Worm (Caenorhabditis elegans) whole organism, L2 larva: ENCODE data around the gene nspc-17.

Experiments used
- C34F6.9 ChIP-seq: fragments of 150-350 bp; optimal IDR thresholded peaks from 2 replicates; lab custom pipeline; 2014; ENCODE audit warnings: missing biosample characterization, missing genetic modification characterization
- F13H6.1 ChIP-seq: sonication (generic microtip); optimal IDR thresholded peaks from 2 replicates; lab custom pipeline; 2016; ENCODE audit warnings: missing genetic modification characterization, missing compliant biosample characterization
- R02D3.7 ChIP-seq: fragments of 150-350 bp; optimal IDR thresholded peaks from 2 replicates; lab custom pipeline; 2014; ENCODE audit warnings: missing biosample characterization, missing genetic modification characterization
- Y55F3AM.14 ChIP-seq: fragments of 200-800 bp; sonication (Bioruptor generic); optimal IDR thresholded peaks from 2 replicates; lab custom pipeline; 2018; ENCODE audit warnings: mild to moderate bottlenecking, missing genetic modification characterization, missing compliant biosample characterization
- ZK546.5 ChIP-seq: sonication (generic microtip); optimal IDR thresholded peaks from 2 replicates; lab custom pipeline; 2017; ENCODE audit warnings: missing biosample characterization, missing genetic modification characterization
- alr-1 ChIP-seq: fragments of 150-350 bp; optimal IDR thresholded peaks from 2 replicates; lab custom pipeline; 2014; ENCODE audit warnings: missing biosample characterization, missing genetic modification characterization
- aly-2 ChIP-seq: fragments of 150-350 bp; optimal IDR thresholded peaks from 2 replicates; lab custom pipeline; 2014; ENCODE audit warnings: missing biosample characterization, missing genetic modification characterization
- ama-1 ChIP-seq: fragments of 150-350 bp; optimal IDR thresholded peaks from 2 replicates; lab custom pipeline; 2018; ENCODE audit warnings: inconsistent platforms
- blmp-1 ChIP-seq: sonication (generic microtip); optimal IDR thresholded peaks from 2 replicates; lab custom pipeline; 2017; ENCODE audit warnings: missing genetic modification characterization, mild to moderate bottlenecking, missing compliant biosample characterization, antibody characterized with exemption, moderate library complexity; ENCODE audit not compliant: insufficient read depth
- ceh-16 ChIP-seq: fragments of 150-350 bp; optimal IDR thresholded peaks from 2 replicates; lab custom pipeline; 2014; ENCODE audit warnings: missing biosample characterization, missing genetic modification characterization
- ceh-82 ChIP-seq: fragments of 150-350 bp; optimal IDR thresholded peaks from 2 replicates; lab custom pipeline; 2014; ENCODE audit warnings: missing biosample characterization, missing genetic modification characterization
- crh-2 ChIP-seq: sonication (generic microtip); optimal IDR thresholded peaks from 2 replicates; lab custom pipeline; 2017; ENCODE audit warnings: missing biosample characterization, missing genetic modification characterization
- dmd-4 ChIP-seq: sonication (generic microtip); optimal IDR thresholded peaks from 2 replicates; lab custom pipeline; 2017; ENCODE audit warnings: missing biosample characterization, missing genetic modification characterization
- egl-27 ChIP-seq: sonication (generic microtip); optimal IDR thresholded peaks from 3 replicates; lab custom pipeline; 2017; ENCODE audit warnings: missing biosample characterization, missing genetic modification reagents, missing genetic modification characterization
- elt-1 ChIP-seq: fragments of 150-350 bp; optimal IDR thresholded peaks from 2 replicates; lab custom pipeline; 2014; ENCODE audit warnings: missing biosample characterization, missing genetic modification characterization
- elt-3 ChIP-seq: sonication (generic microtip); optimal IDR thresholded peaks from 2 replicates; lab custom pipeline; 2017; ENCODE audit warnings: missing biosample characterization, missing genetic modification characterization
- fos-1 ChIP-seq: fragments of 150-350 bp; optimal IDR thresholded peaks from 2 replicates; lab custom pipeline; 2014; ENCODE audit warnings: missing biosample characterization, missing genetic modification characterization
- gmeb-1 ChIP-seq: fragments of 150-350 bp; optimal IDR thresholded peaks from 2 replicates; lab custom pipeline; 2014; ENCODE audit warnings: missing biosample characterization, missing genetic modification characterization
- lin-11 ChIP-seq: fragments of 150-350 bp; sonication (generic microtip); optimal IDR thresholded peaks from 2 replicates; lab custom pipeline; 2014; ENCODE audit warnings: missing biosample characterization, missing genetic modification characterization, inconsistent platforms, mixed read lengths
- lin-13 ChIP-seq: fragments of 150-350 bp; optimal IDR thresholded peaks from 2 replicates; lab custom pipeline; 2014; ENCODE audit warnings: missing biosample characterization, missing genetic modification reagents, missing genetic modification characterization
- lin-39 ChIP-seq: fragments of 150-350 bp; optimal IDR thresholded peaks from 2 replicates; lab custom pipeline; 2014; ENCODE audit warnings: missing biosample characterization, missing genetic modification reagents, missing genetic modification characterization
- lsy-2 ChIP-seq, 2 experiments: fragments of 150-350 bp in 1 of 2; sonication (generic microtip) in 1 of 2; optimal IDR thresholded peaks; 2 replicates each; lab custom pipeline; 2014 to 2017; ENCODE audit warnings: missing biosample characterization in 2 of 2, missing genetic modification characterization in 2 of 2
- mab-5 ChIP-seq: fragments of 150-350 bp; optimal IDR thresholded peaks from 2 replicates; lab custom pipeline; 2014; ENCODE audit warnings: missing biosample characterization, missing genetic modification characterization
- mbf-1 ChIP-seq: sonication (generic microtip); optimal IDR thresholded peaks from 2 replicates; lab custom pipeline; 2017; ENCODE audit warnings: missing biosample characterization, missing genetic modification characterization
- mdl-1 ChIP-seq, 2 experiments: fragments of 150-350 bp in 1 of 2; sonication (generic microtip) in 1 of 2; optimal IDR thresholded peaks; 2 replicates each; lab custom pipeline; 2017; ENCODE audit warnings: missing biosample characterization in 2 of 2, missing genetic modification characterization in 2 of 2
- nhr-10 ChIP-seq: sonication (generic microtip); optimal IDR thresholded peaks from 2 replicates; lab custom pipeline; 2017; ENCODE audit warnings: missing biosample characterization, missing genetic modification characterization
- nhr-11 ChIP-seq: fragments of 150-350 bp; optimal IDR thresholded peaks from 2 replicates; lab custom pipeline; 2014; ENCODE audit warnings: missing biosample characterization, missing genetic modification characterization
- nhr-12 ChIP-seq: fragments of 150-350 bp; optimal IDR thresholded peaks from 2 replicates; lab custom pipeline; 2014; ENCODE audit warnings: missing biosample characterization, missing genetic modification characterization
- nhr-129 ChIP-seq: fragments of 150-350 bp; optimal IDR thresholded peaks from 2 replicates; lab custom pipeline; 2014; ENCODE audit warnings: missing biosample characterization, missing genetic modification characterization
- nhr-21 ChIP-seq: fragments of 150-350 bp; optimal IDR thresholded peaks from 2 replicates; lab custom pipeline; 2014; ENCODE audit warnings: missing biosample characterization, missing genetic modification characterization
- nhr-23 ChIP-seq: fragments of 150-350 bp; optimal IDR thresholded peaks from 2 replicates; lab custom pipeline; 2014; ENCODE audit warnings: missing biosample characterization, missing genetic modification reagents, missing genetic modification characterization
- nhr-237 ChIP-seq: fragments of 150-350 bp; optimal IDR thresholded peaks from 2 replicates; lab custom pipeline; 2014; ENCODE audit warnings: missing biosample characterization, missing genetic modification characterization
- nhr-25 ChIP-seq: fragments of 150-350 bp; sonication (generic microtip); optimal IDR thresholded peaks from 3 replicates; lab custom pipeline; 2014; ENCODE audit warnings: missing biosample characterization, missing genetic modification characterization
- nhr-6 ChIP-seq: fragments of 150-350 bp; optimal IDR thresholded peaks from 2 replicates; lab custom pipeline; 2014; ENCODE audit warnings: missing biosample characterization, missing genetic modification characterization
- nhr-77 ChIP-seq: fragments of 150-350 bp; optimal IDR thresholded peaks from 2 replicates; lab custom pipeline; 2014; ENCODE audit warnings: missing biosample characterization, missing genetic modification characterization
- peb-1 ChIP-seq: fragments of 150-350 bp; optimal IDR thresholded peaks from 2 replicates; lab custom pipeline; 2014; ENCODE audit warnings: missing biosample characterization, missing genetic modification characterization
- sem-4 ChIP-seq: fragments of 150-350 bp; optimal IDR thresholded peaks from 2 replicates; lab custom pipeline; 2014; ENCODE audit warnings: missing biosample characterization, missing genetic modification reagents, missing genetic modification characterization
- skn-1 ChIP-seq: sonication (generic microtip); optimal IDR thresholded peaks from 2 replicates; lab custom pipeline; 2017; ENCODE audit warnings: missing biosample characterization, missing genetic modification characterization
- sma-3 ChIP-seq: sonication (generic microtip); optimal IDR thresholded peaks from 2 replicates; lab custom pipeline; 2016; ENCODE audit warnings: missing genetic modification reagents, missing genetic modification characterization, missing compliant biosample characterization
- sma-9 ChIP-seq, 2 experiments: fragments of 150-350 bp in 1 of 2; sonication (generic microtip) in 1 of 2; optimal IDR thresholded peaks; 2 replicates each; lab custom pipeline; 2014 to 2016; ENCODE audit warnings: missing genetic modification characterization in 2 of 2, mild to moderate bottlenecking in 1 of 2, missing biosample characterization in 1 of 2, missing compliant biosample characterization in 1 of 2, missing genetic modification reagents in 1 of 2, moderate library complexity in 1 of 2
- snpc-4 ChIP-seq: fragments of 150-350 bp; optimal IDR thresholded peaks from 2 replicates; lab custom pipeline; 2014; ENCODE audit warnings: missing biosample characterization, missing genetic modification characterization
- unc-39 ChIP-seq: fragments of 150-350 bp; optimal IDR thresholded peaks from 2 replicates; lab custom pipeline; 2014; ENCODE audit warnings: missing biosample characterization, missing genetic modification characterization
- unc-55 ChIP-seq: fragments of 150-350 bp; sonication (generic microtip); optimal IDR thresholded peaks from 3 replicates; lab custom pipeline; 2014; ENCODE audit warnings: missing biosample characterization, missing genetic modification reagents, missing genetic modification characterization
- unc-62 ChIP-seq: fragments of 150-350 bp; optimal IDR thresholded peaks from 2 replicates; lab custom pipeline; 2014; ENCODE audit warnings: missing biosample characterization, missing genetic modification reagents, missing genetic modification characterization
- zag-1 ChIP-seq: fragments of 150-350 bp; optimal IDR thresholded peaks from 2 replicates; lab custom pipeline; 2014; ENCODE audit warnings: missing biosample characterization, missing genetic modification characterization
- ztf-1 ChIP-seq: fragments of 200-800 bp; sonication (Bioruptor generic); conservative IDR thresholded peaks from 2 replicates; pipeline ENCODE4 v1.3.6; 2022; ENCODE audit warnings: missing genetic modification characterization, missing compliant biosample characterization
- ztf-11 ChIP-seq: sonication (generic microtip); optimal IDR thresholded peaks from 2 replicates; lab custom pipeline; 2017; ENCODE audit warnings: missing biosample characterization, missing genetic modification characterization
- ztf-4 ChIP-seq: fragments of 150-350 bp; optimal IDR thresholded peaks from 2 replicates; lab custom pipeline; 2014; ENCODE audit warnings: missing biosample characterization, missing genetic modification characterization

nspc-17 gene

DNA sequence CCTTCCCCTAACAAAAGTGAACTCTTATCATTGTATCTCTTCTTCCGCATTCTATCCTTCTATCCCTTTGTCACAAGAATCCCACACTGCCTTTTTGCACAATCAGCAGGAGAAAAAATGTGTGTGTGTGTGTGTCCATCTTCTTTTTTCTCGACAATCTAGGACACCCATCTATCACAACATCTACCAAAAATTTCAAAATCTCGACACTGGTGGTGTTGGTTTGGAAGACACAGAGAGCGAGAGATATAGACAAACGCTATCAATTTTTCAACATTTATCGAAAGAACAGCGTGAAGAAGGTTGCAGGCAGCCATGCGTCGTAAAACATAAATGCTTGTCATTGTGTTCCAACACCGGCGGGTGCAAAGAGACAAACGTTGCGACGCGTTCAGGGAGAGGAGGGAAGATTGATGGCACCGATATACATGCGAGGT lies 16.1 kb downstream of the nspc-17 start:
- TF ChIP-seq ztf-1 (GFP tag; lab: Robert Waterston, UW), result no peak
- no peak for TF ChIP-seq ceh-82 (tag; lab: Kevin White, UChicago)
- no peak for TF ChIP-seq ama-1 (lab: Kevin White, UChicago)
- TF ChIP-seq nhr-23 (tag; lab: Kevin White, UChicago), result no peak
- no peak for TF ChIP-seq nhr-11 (tag; lab: Kevin White, UChicago)
- no peak for TF ChIP-seq dmd-4 (tag; lab: Kevin White, UChicago)
- no peak for TF ChIP-seq aly-2 (tag; lab: Kevin White, UChicago)
- TF ChIP-seq lin-13 (GFP tag; lab: Kevin White, UChicago), result peak; percentile 24
- no peak for TF ChIP-seq gmeb-1
- TF ChIP-seq crh-2, result peak; percentile 46
- TF ChIP-seq mbf-1, result no peak
- TF ChIP-seq nhr-10 (tag; lab: Kevin White, UChicago), result no peak
- TF ChIP-seq sma-9 (GFP tag; optimal IDR thresholded peaks at IDR 0.05; lab: Kevin White, UChicago), result peak; percentile 93
- TF ChIP-seq sma-9 (tag; optimal IDR thresholded peaks at IDR 0.05; lab: Kevin White, UChicago), result no peak
- no peak for TF ChIP-seq skn-1 (tag; lab: Kevin White, UChicago)
- no peak for TF ChIP-seq nhr-77 (tag; lab: Kevin White, UChicago)
- no peak for TF ChIP-seq nhr-12 (tag; lab: Kevin White, UChicago)
- peak; percentile 78 for TF ChIP-seq sem-4 (tag; lab: Kevin White, UChicago)
- no peak for TF ChIP-seq ztf-11 (tag; lab: Kevin White, UChicago)
- TF ChIP-seq mab-5 (tag; lab: Kevin White, UChicago), result no peak
- no peak for TF ChIP-seq snpc-4 (tag; lab: Kevin White, UChicago)
- peak in 1 of 2 experiments; percentile 10 for TF ChIP-seq mdl-1 (tag; optimal IDR thresholded peaks at IDR 0.05; lab: Kevin White, UChicago)
- no peak for TF ChIP-seq ZK546.5 (tag; lab: Kevin White, UChicago)
- peak; percentile 73 for TF ChIP-seq blmp-1 (tag; lab: Kevin White, UChicago)
- peak; percentile 66 for TF ChIP-seq sma-3 (GFP tag; lab: Kevin White, UChicago)
- peak; percentile 82 for TF ChIP-seq nhr-129
- no peak for TF ChIP-seq alr-1 (tag; lab: Kevin White, UChicago)
- TF ChIP-seq lsy-2 (tag; optimal IDR thresholded peaks at IDR 0.05; lab: Kevin White, UChicago), result peak in 1 of 2 experiments; percentile 64
- peak; percentile 46 for TF ChIP-seq elt-1 (tag; lab: Kevin White, UChicago)
- no peak for TF ChIP-seq peb-1 (tag; lab: Kevin White, UChicago)
- no peak for TF ChIP-seq lin-11 (tag; lab: Kevin White, UChicago)
- peak; percentile 81 for TF ChIP-seq F13H6.1 (tag; lab: Kevin White, UChicago)
- TF ChIP-seq unc-62, result peak; percentile 74
- TF ChIP-seq unc-55 (GFP tag; lab: Kevin White, UChicago), result no peak
- TF ChIP-seq egl-27 (tag; lab: Kevin White, UChicago), result peak; percentile 91
- TF ChIP-seq elt-3 (tag; lab: Kevin White, UChicago), result no peak
- peak; percentile 88 for TF ChIP-seq nhr-25 (tag; lab: Kevin White, UChicago)
- TF ChIP-seq R02D3.7 (tag; lab: Kevin White, UChicago), result no peak
- peak; percentile 24 for TF ChIP-seq ztf-4 (tag; lab: Kevin White, UChicago)
- TF ChIP-seq Y55F3AM.14 (GFP tag; lab: Kevin White, UChicago), result no peak
- peak; percentile 49 for TF ChIP-seq C34F6.9 (tag; lab: Kevin White, UChicago)
- TF ChIP-seq nhr-237 (tag; lab: Kevin White, UChicago), result no peak
- TF ChIP-seq ceh-16, result peak; percentile 67
- TF ChIP-seq fos-1 (tag; lab: Kevin White, UChicago), result peak; percentile 53
- no peak for TF ChIP-seq zag-1 (tag; lab: Kevin White, UChicago)
- no peak for TF ChIP-seq lin-39
- peak; percentile 51 for TF ChIP-seq nhr-6 (tag; lab: Kevin White, UChicago)
- TF ChIP-seq unc-39, result no peak
- TF ChIP-seq nhr-21 (tag; lab: Kevin White, UChicago), result peak; percentile 84
